Fruit fly (Drosophila melanogaster) whole organism, wandering third instar larva: Measurements from ENCODE around the gene CG17249.
A peak's percentile ranks its signal among the peaks of the same experiment; 100 is the strongest.

Experiments
- Abd-B ChIP-seq: fragments of >200 bp; optimal IDR thresholded peaks from 2 replicates; lab custom pipeline; 2017; ENCODE audit warnings: missing biosample characterization, missing genetic modification characterization
- CG32264 ChIP-seq: fragments of 200-800 bp; sonication (Bioruptor generic); optimal IDR thresholded peaks from 2 replicates; lab custom pipeline; 2016; ENCODE audit warnings: missing biosample characterization, missing genetic modification characterization
- CG9705 ChIP-seq: fragments of 200-800 bp; sonication (Bioruptor generic); optimal IDR thresholded peaks from 2 replicates; lab custom pipeline; 2018; ENCODE audit warnings: missing biosample characterization, mild to moderate bottlenecking, missing genetic modification characterization
- CrebA ChIP-seq: fragments of 200-800 bp; sonication (Bioruptor generic); optimal IDR thresholded peaks from 2 replicates; lab custom pipeline; 2016; ENCODE audit warnings: missing biosample characterization, mild to moderate bottlenecking, missing genetic modification characterization, borderline replicate concordance
- Dif ChIP-seq: fragments of 200-275, 200-300 bp; sonication (Bioruptor generic); optimal IDR thresholded peaks from 2 replicates; lab custom pipeline; 2018; ENCODE audit warnings: missing biosample characterization, missing genetic modification characterization; ENCODE audit not compliant: partially characterized antibody
- HLH106 ChIP-seq: fragments of 200-800 bp; optimal IDR thresholded peaks from 3 replicates; lab custom pipeline; 2019; ENCODE audit warnings: missing biosample characterization, mild to moderate bottlenecking, missing genetic modification characterization, moderate library complexity
- Hnf4 ChIP-seq: fragments of 200-800 bp; sonication (Bioruptor generic); optimal IDR thresholded peaks from 2 replicates; lab custom pipeline; 2016; ENCODE audit warnings: missing biosample characterization, mild to moderate bottlenecking, missing genetic modification characterization
- Hr78 ChIP-seq: fragments of >200 bp; optimal IDR thresholded peaks from 2 replicates; lab custom pipeline; 2017; ENCODE audit warnings: missing biosample characterization, missing genetic modification characterization
- Hr83 ChIP-seq: fragments of 200-300 bp; sonication (Bioruptor generic); optimal IDR thresholded peaks from 2 replicates; lab custom pipeline; 2016; ENCODE audit warnings: missing biosample characterization, mild to moderate bottlenecking, missing genetic modification characterization, moderate library complexity; ENCODE audit not compliant: poor library complexity, severe bottlenecking
- Jra ChIP-seq: sonication (Bioruptor generic); optimal IDR thresholded peaks from 2 replicates; lab custom pipeline; 2016; ENCODE audit warnings: missing biosample characterization, missing genetic modification characterization
- Mio ChIP-seq: sonication (Bioruptor generic); optimal IDR thresholded peaks from 2 replicates; lab custom pipeline; 2016; ENCODE audit warnings: missing biosample characterization, missing genetic modification characterization
- Myc ChIP-seq: fragments of >200 bp; optimal IDR thresholded peaks from 2 replicates; lab custom pipeline; 2017
- Rel ChIP-seq, 2 experiments: fragments of 200-800 bp; sonication (Bioruptor generic) in 1 of 2; optimal IDR thresholded peaks; 2 replicates in 1 of 2; 3 replicates in 1 of 2; lab custom pipeline; 2016 to 2019; ENCODE audit warnings: mild to moderate bottlenecking in 2 of 2, missing biosample characterization in 2 of 2, missing genetic modification characterization in 2 of 2, moderate library complexity in 1 of 2
- Sp1 ChIP-seq: fragments of 200-800 bp; sonication (Bioruptor generic); optimal IDR thresholded peaks from 3 replicates; lab custom pipeline; 2019; ENCODE audit warnings: missing biosample characterization, mild to moderate bottlenecking, missing genetic modification characterization, moderate library complexity
- Vsx2 ChIP-seq: fragments of 200-300, 225-300 bp; sonication (Bioruptor generic); optimal IDR thresholded peaks from 2 replicates; lab custom pipeline; 2018; ENCODE audit warnings: missing biosample characterization, missing genetic modification characterization; ENCODE audit not compliant: partially characterized antibody
- br ChIP-seq: fragments of 200-800 bp; sonication (Bioruptor generic); optimal IDR thresholded peaks from 2 replicates; lab custom pipeline; 2016; ENCODE audit warnings: missing biosample characterization, missing genetic modification characterization
- brk ChIP-seq: fragments of 200-800 bp; sonication (Bioruptor generic); optimal IDR thresholded peaks from 2 replicates; lab custom pipeline; 2016; ENCODE audit warnings: missing biosample characterization, mild to moderate bottlenecking, missing genetic modification characterization
- dsf ChIP-seq: sonication (Bioruptor generic); optimal IDR thresholded peaks from 2 replicates; lab custom pipeline; 2016; ENCODE audit warnings: missing biosample characterization, missing genetic modification characterization, borderline replicate concordance
- ey ChIP-seq: fragments of 200-800 bp; sonication (Bioruptor generic); optimal IDR thresholded peaks from 2 replicates; lab custom pipeline; 2016; ENCODE audit warnings: missing biosample characterization, missing genetic modification characterization
- foxo ChIP-seq, 2 experiments: fragments of 200-800 bp; sonication (Bioruptor generic); optimal IDR thresholded peaks; 2 replicates in 1 of 2; 3 replicates in 1 of 2; lab custom pipeline; 2016 to 2017; ENCODE audit warnings: missing biosample characterization in 2 of 2, missing genetic modification characterization in 2 of 2
- fru ChIP-seq: fragments of 200-800 bp; sonication (Bioruptor generic); optimal IDR thresholded peaks from 3 replicates; lab custom pipeline; 2016; ENCODE audit warnings: missing biosample characterization, mild to moderate bottlenecking, missing genetic modification characterization
- h ChIP-seq: fragments of 200-800 bp; sonication (Bioruptor generic); optimal IDR thresholded peaks from 3 replicates; lab custom pipeline; 2016; ENCODE audit warnings: missing biosample characterization, mild to moderate bottlenecking, missing genetic modification characterization
- jim ChIP-seq: fragments of 175-275, 200-325 bp; sonication (Bioruptor generic); optimal IDR thresholded peaks from 2 replicates; lab custom pipeline; 2016; ENCODE audit warnings: missing biosample characterization, mild to moderate bottlenecking, missing genetic modification characterization
- pan ChIP-seq: fragments of >200 bp; optimal IDR thresholded peaks from 2 replicates; lab custom pipeline; 2017
- psq ChIP-seq: fragments of 200-800 bp; sonication (Bioruptor generic); optimal IDR thresholded peaks from 3 replicates; lab custom pipeline; 2017; ENCODE audit warnings: missing biosample characterization, mild to moderate bottlenecking, missing genetic modification characterization, moderate library complexity
- rgr ChIP-seq: fragments of 200-800 bp; sonication (Bioruptor generic); optimal IDR thresholded peaks from 3 replicates; lab custom pipeline; 2016; ENCODE audit warnings: missing biosample characterization, mild to moderate bottlenecking, missing genetic modification characterization
- sage ChIP-seq: fragments of 200-800 bp; sonication (Bioruptor generic); optimal IDR thresholded peaks from 2 replicates; lab custom pipeline; 2016; ENCODE audit warnings: missing biosample characterization, mild to moderate bottlenecking, missing genetic modification characterization
- sv ChIP-seq: fragments of 200-800 bp; sonication (Bioruptor generic); optimal IDR thresholded peaks from 3 replicates; lab custom pipeline; 2016; ENCODE audit warnings: missing biosample characterization, missing genetic modification characterization
- tai ChIP-seq: sonication (Bioruptor generic); optimal IDR thresholded peaks from 2 replicates; lab custom pipeline; 2016; ENCODE audit warnings: missing biosample characterization, missing genetic modification characterization
- usp ChIP-seq: fragments of >200 bp; optimal IDR thresholded peaks from 2 replicates; lab custom pipeline; 2017; ENCODE audit warnings: missing biosample characterization, missing genetic modification characterization
- woc ChIP-seq: sonication (Bioruptor generic); optimal IDR thresholded peaks from 2 replicates; lab custom pipeline; 2016; ENCODE audit warnings: missing biosample characterization, mild to moderate bottlenecking, missing genetic modification characterization

Gene CG17249

dm6 chr3L:1618116-1618727 is 29.0 kb downstream of the CG17249 start, which contains the start of the genes CG13926, ABCB7 and CG33230 (continued):
- no peak for TF ChIP-seq Hr78 (GFP tag; lab: Kevin White, UChicago)
- peak; percentile 43 for TF ChIP-seq ey (GFP tag; lab: Kevin White, UChicago)
- TF ChIP-seq sage (GFP tag; lab: Kevin White, UChicago), result no peak
- TF ChIP-seq CrebA (GFP tag; lab: Kevin White, UChicago), result no peak

dm6 chr3L:1615701-1616100 is 31.6 kb downstream of the CG17249 start, which contains the start of gene CG12105:
CG12105 (minus strand) TSS chr3L:1615801.
- TF ChIP-seq fru (GFP tag; lab: Kevin White, UChicago), result no peak
- no peak for TF ChIP-seq Hr83
- no peak for TF ChIP-seq Hnf4 (GFP tag; lab: Kevin White, UChicago)
- no peak for TF ChIP-seq sv (GFP tag; lab: Kevin White, UChicago)
- TF ChIP-seq HLH106, result no peak
- TF ChIP-seq Rel (GFP tag; optimal IDR thresholded peaks at IDR 0.05; lab: Kevin White, UChicago), result no peak
- no peak for TF ChIP-seq Rel (tag; optimal IDR thresholded peaks at IDR 0.05; lab: Kevin White, UChicago)
- no peak for TF ChIP-seq ey (GFP tag; lab: Kevin White, UChicago)
- no peak for TF ChIP-seq Dif
- TF ChIP-seq Vsx2 (GFP tag; lab: Kevin White, UChicago), result no peak
- no peak for TF ChIP-seq CrebA (GFP tag; lab: Kevin White, UChicago)
- TF ChIP-seq h, result no peak
- TF ChIP-seq Abd-B (GFP tag; lab: Kevin White, UChicago), result no peak

dm6 chr3L:1614465-1615084 is 32.7 kb downstream of the CG17249 start:
- TF ChIP-seq CrebA (GFP tag; lab: Kevin White, UChicago) (no peak), brk (no peak), jim (GFP tag; lab: Kevin White, UChicago) (no peak), Hr83 (no peak), Abd-B (GFP tag; lab: Kevin White, UChicago) (no peak), Sp1 (GFP tag; lab: Kevin White, UChicago) (no peak), br (GFP tag; lab: Kevin White, UChicago) (no peak), foxo (GFP tag; optimal IDR thresholded peaks at IDR 0.05; lab: Kevin White, UChicago) (no peak), pan (lab: Kevin White, UChicago) (no peak), HLH106 (no peak), CG32264 (GFP tag; lab: Kevin White, UChicago) (no peak), Mio (GFP tag; lab: Kevin White, UChicago) (no peak), tai (GFP tag; lab: Kevin White, UChicago) (no peak), dsf (no peak), ey (GFP tag; lab: Kevin White, UChicago) (no peak)
- TF ChIP-seq, all 38 proteins: peak for 0

- TF ChIP-seq usp (GFP tag; lab: Kevin White, UChicago), result no peak
- no peak for TF ChIP-seq ey (GFP tag; lab: Kevin White, UChicago)
- TF ChIP-seq CG32264 (GFP tag; lab: Kevin White, UChicago), result no peak
- no peak for TF ChIP-seq tai (GFP tag; lab: Kevin White, UChicago)
- no peak for TF ChIP-seq jim (GFP tag; lab: Kevin White, UChicago)
- no peak for TF ChIP-seq HLH106
- TF ChIP-seq foxo (GFP tag; optimal IDR thresholded peaks at IDR 0.05; lab: Kevin White, UChicago), result no peak
- no peak for TF ChIP-seq sage (GFP tag; lab: Kevin White, UChicago)
- no peak for TF ChIP-seq Vsx2 (GFP tag; lab: Kevin White, UChicago)
- TF ChIP-seq woc (GFP tag; lab: Kevin White, UChicago), result no peak
- no peak for TF ChIP-seq CG9705
- no peak for TF ChIP-seq Myc
- no peak for TF ChIP-seq CrebA (GFP tag; lab: Kevin White, UChicago)
- no peak for TF ChIP-seq psq (GFP tag; lab: Kevin White, UChicago)
- TF ChIP-seq Jra (GFP tag; lab: Kevin White, UChicago), result no peak
Observed at dm6 chr3L:1609611-1610010, 37.7 kb downstream of the CG17249 start.

- no peak for TF ChIP-seq h
- no peak for TF ChIP-seq rgr
- TF ChIP-seq CG9705, result no peak
- TF ChIP-seq dsf, result no peak
- no peak for TF ChIP-seq Myc
Observed at dm6 chr3L:1602833-1603128, 44.5 kb downstream of the CG17249 start, which contains the start of the genes CG18170 and CG33791. CG18170 (plus strand) TSS chr3L:1602954. CG33791 (plus strand) TSS chr3L:1602954.
